Fruit fly (Drosophila melanogaster) whole organism, embryonic: ENCODE results near the gene RpS14a.

Experiments used
- CG1024 ChIP-seq: fragments of 200-800 bp; sonication (Bioruptor generic); IDR thresholded peaks from 2 replicates; pipeline ENCODE4 v1.3.6; 2022; ENCODE audit warnings: missing biosample characterization, missing genetic modification characterization
- CG10462 ChIP-seq: fragments of 200-800 bp; sonication (Bioruptor generic); optimal IDR thresholded peaks from 2 replicates; lab custom pipeline; 2016; ENCODE audit warnings: missing biosample characterization, missing genetic modification characterization
- CG12104 ChIP-seq: fragments of 200-800 bp; sonication (Bioruptor generic); optimal IDR thresholded peaks from 3 replicates; lab custom pipeline; 2016; ENCODE audit warnings: missing biosample characterization, missing genetic modification characterization
- CG1233 ChIP-seq: fragments of 200-800 bp; sonication (Bioruptor generic); optimal IDR thresholded peaks from 4 replicates; lab custom pipeline; 2018; ENCODE audit warnings: missing biosample characterization, mild to moderate bottlenecking, missing genetic modification characterization
- CG13424 ChIP-seq: fragments of 200-800 bp; sonication (Bioruptor generic); optimal IDR thresholded peaks from 2 replicates; lab custom pipeline; 2019; ENCODE audit warnings: missing biosample characterization, mild to moderate bottlenecking, missing genetic modification characterization, moderate library complexity
- CG14710 ChIP-seq: fragments of 200-800 bp; sonication (Bioruptor generic); optimal IDR thresholded peaks from 3 replicates; lab custom pipeline; 2019; ENCODE audit warnings: missing biosample characterization, mild to moderate bottlenecking, missing genetic modification characterization, moderate library complexity
- CG16863 ChIP-seq: fragments of 200-800 bp; sonication (Bioruptor generic); optimal IDR thresholded peaks from 3 replicates; lab custom pipeline; 2016; ENCODE audit warnings: missing biosample characterization, missing genetic modification characterization
- CG1832 ChIP-seq: fragments of 200-800 bp; sonication (Bioruptor generic); optimal IDR thresholded peaks from 2 replicates; lab custom pipeline; 2017; ENCODE audit warnings: missing biosample characterization, mild to moderate bottlenecking, missing genetic modification characterization, inconsistent platforms
- CG2875 ChIP-seq: fragments of 200-800 bp; sonication (Bioruptor generic); optimal IDR thresholded peaks from 2 replicates; lab custom pipeline; 2017; ENCODE audit warnings: missing biosample characterization, mild to moderate bottlenecking, missing genetic modification characterization, missing genetic modification reagents
- CG30431 ChIP-seq: fragments of 200-800 bp; sonication (Bioruptor generic); optimal IDR thresholded peaks from 2 replicates; lab custom pipeline; 2017; ENCODE audit warnings: missing biosample characterization, missing genetic modification characterization
- CG4424 ChIP-seq: fragments of 200-800 bp; sonication (Bioruptor generic); optimal IDR thresholded peaks from 3 replicates; lab custom pipeline; 2016; ENCODE audit warnings: missing biosample characterization, missing genetic modification characterization
- CG4730 ChIP-seq: fragments of 200-800 bp; sonication (Bioruptor generic); IDR thresholded peaks from 2 replicates; pipeline ENCODE4 v1.3.6; 2022; ENCODE audit warnings: missing biosample characterization, missing genetic modification characterization
- CG4854 ChIP-seq: fragments of 200-800 bp; sonication (Bioruptor generic); optimal IDR thresholded peaks from 2 replicates; lab custom pipeline; 2016; ENCODE audit warnings: missing biosample characterization, missing genetic modification characterization, inconsistent platforms
- CG6254 ChIP-seq: fragments of 200-800 bp; sonication (Bioruptor generic); optimal IDR thresholded peaks from 3 replicates; lab custom pipeline; 2017; ENCODE audit warnings: mild to moderate bottlenecking, missing biosample characterization, missing genetic modification reagents, missing genetic modification characterization
- CG6654 ChIP-seq: fragments of 200-800 bp; sonication (Bioruptor generic); optimal IDR thresholded peaks from 2 replicates; lab custom pipeline; 2017; ENCODE audit warnings: missing biosample characterization, mild to moderate bottlenecking, missing genetic modification characterization
- CG6854 ChIP-seq: fragments of 200-800 bp; sonication (Bioruptor generic); optimal IDR thresholded peaks from 3 replicates; lab custom pipeline; 2017; ENCODE audit warnings: missing biosample characterization, mild to moderate bottlenecking, missing genetic modification characterization
- CG7372 ChIP-seq: fragments of 200-800 bp; sonication (Bioruptor generic); IDR thresholded peaks from 2 replicates; pipeline ENCODE4 v1.3.6; 2022; ENCODE audit warnings: missing biosample characterization, missing genetic modification characterization
- CG7786 ChIP-seq: fragments of 200-800 bp; sonication (Bioruptor generic); optimal IDR thresholded peaks from 2 replicates; lab custom pipeline; 2016; ENCODE audit warnings: missing biosample characterization, missing genetic modification characterization
- CG7839 ChIP-seq: fragments of 200-800 bp; sonication (Bioruptor generic); optimal IDR thresholded peaks from 3 replicates; lab custom pipeline; 2018; ENCODE audit warnings: missing biosample characterization, mild to moderate bottlenecking, missing genetic modification characterization, moderate library complexity
- CG9817 ChIP-seq: fragments of 200-800 bp; sonication (Bioruptor generic); optimal IDR thresholded peaks from 2 replicates; lab custom pipeline; 2018; ENCODE audit warnings: missing biosample characterization, mild to moderate bottlenecking, missing genetic modification characterization, moderate library complexity
- CkIIα-i1 ChIP-seq: fragments of 200-800 bp; sonication (Bioruptor generic); IDR thresholded peaks from 2 replicates; pipeline ENCODE4 v1.3.6; 2022; ENCODE audit warnings: missing biosample characterization, missing genetic modification characterization
- D19B ChIP-seq: fragments of 200-800 bp; sonication (Bioruptor generic); optimal IDR thresholded peaks from 2 replicates; lab custom pipeline; 2017; ENCODE audit warnings: missing biosample characterization, mild to moderate bottlenecking, missing genetic modification characterization
- Dip3 ChIP-seq: fragments of 200-800 bp; sonication (Bioruptor generic); optimal IDR thresholded peaks from 3 replicates; lab custom pipeline; 2016; ENCODE audit warnings: missing biosample characterization, missing genetic modification characterization
- MTF-1 ChIP-seq: fragments of 200-800 bp; sonication (Bioruptor generic); optimal IDR thresholded peaks from 2 replicates; lab custom pipeline; 2018; ENCODE audit warnings: missing biosample characterization, mild to moderate bottlenecking, missing genetic modification characterization, borderline replicate concordance
- Neu2 ChIP-seq: fragments of 200-800 bp; sonication (Bioruptor generic); optimal IDR thresholded peaks from 3 replicates; lab custom pipeline; 2016; ENCODE audit warnings: missing biosample characterization, missing genetic modification characterization, borderline replicate concordance
- Oaz ChIP-seq: fragments of 200-800 bp; sonication (Bioruptor generic); IDR thresholded peaks from 2 replicates; pipeline ENCODE4 v1.3.6; 2022; ENCODE audit warnings: missing biosample characterization, missing genetic modification characterization
- Stat92E ChIP-seq, 3 experiments: fragments of >200 bp in 2 of 3; fragments of 200-800 bp in 1 of 3; sonication (Bioruptor generic) in 1 of 3; optimal IDR thresholded peaks; 2 replicates each; lab custom pipeline; 2017 to 2019; ENCODE audit warnings: missing biosample characterization in 3 of 3, missing genetic modification characterization in 3 of 3, mild to moderate bottlenecking in 1 of 3, moderate library complexity in 1 of 3
- Tbp ChIP-seq: fragments of >200 bp; optimal IDR thresholded peaks from 2 replicates; lab custom pipeline; 2018; ENCODE audit warnings: missing biosample characterization, missing genetic modification characterization
- abd-A ChIP-seq: fragments of 200-800 bp; sonication (Bioruptor generic); optimal IDR thresholded peaks from 3 replicates; lab custom pipeline; 2019; ENCODE audit warnings: missing biosample characterization, mild to moderate bottlenecking, missing genetic modification characterization, moderate library complexity
- ac ChIP-seq: fragments of 200-800 bp; sonication (Bioruptor generic); optimal IDR thresholded peaks from 3 replicates; lab custom pipeline; 2017; ENCODE audit warnings: missing biosample characterization, mild to moderate bottlenecking, missing genetic modification characterization
- ato ChIP-seq: fragments of 200-800 bp; sonication (Bioruptor generic); IDR thresholded peaks from 2 replicates; pipeline ENCODE4 v1.3.6; 2022; ENCODE audit warnings: missing biosample characterization, missing genetic modification characterization; ENCODE audit not compliant: partially characterized antibody
- caup ChIP-seq: fragments of 200-800 bp; sonication (Bioruptor generic); optimal IDR thresholded peaks from 3 replicates; lab custom pipeline; 2017; ENCODE audit warnings: missing biosample characterization, mild to moderate bottlenecking, missing genetic modification characterization, moderate library complexity; ENCODE audit not compliant: severe bottlenecking
- chinmo ChIP-seq: fragments of 200-800 bp; sonication (Bioruptor generic); IDR thresholded peaks from 4 replicates; pipeline ENCODE4 v1.3.6; 2022; ENCODE audit warnings: missing biosample characterization, missing genetic modification characterization; ENCODE audit not compliant: partially characterized antibody
- chn ChIP-seq: fragments of 200-800 bp; sonication (Bioruptor generic); optimal IDR thresholded peaks from 2 replicates; lab custom pipeline; 2016; ENCODE audit warnings: missing biosample characterization, missing genetic modification characterization
- cwo ChIP-seq: fragments of 200-800 bp; sonication (Bioruptor generic); optimal IDR thresholded peaks from 3 replicates; lab custom pipeline; 2017; ENCODE audit warnings: missing biosample characterization, missing genetic modification characterization, mild to moderate bottlenecking, moderate library complexity, missing genetic modification reagents
- dysf ChIP-seq: fragments of 200-800 bp; sonication (Bioruptor generic); IDR thresholded peaks from 3 replicates; pipeline ENCODE4 v1.3.6; 2022; ENCODE audit warnings: missing biosample characterization, missing genetic modification characterization
- ewg ChIP-seq: fragments of 200-800 bp; sonication (Bioruptor generic); optimal IDR thresholded peaks from 3 replicates; lab custom pipeline; 2017; ENCODE audit warnings: mild to moderate bottlenecking, missing biosample characterization, missing genetic modification reagents, missing genetic modification characterization
- grau ChIP-seq: fragments of 200-800 bp; optimal IDR thresholded peaks from 3 replicates; lab custom pipeline; 2019; ENCODE audit warnings: missing biosample characterization, mild to moderate bottlenecking, missing genetic modification characterization, moderate library complexity
- hb ChIP-seq: fragments of 200-800 bp; sonication (Bioruptor generic); IDR thresholded peaks from 3 replicates; pipeline ENCODE4 v1.3.6; 2022; ENCODE audit warnings: missing biosample characterization, missing genetic modification characterization; ENCODE audit not compliant: partially characterized antibody
- kah ChIP-seq: fragments of 200-800 bp; sonication (Bioruptor generic); optimal IDR thresholded peaks from 2 replicates; lab custom pipeline; 2018; ENCODE audit warnings: missing biosample characterization, mild to moderate bottlenecking, missing genetic modification characterization
- lov ChIP-seq, 2 experiments: fragments of 200-800 bp in 1 of 2; fragments of >200 bp in 1 of 2; sonication (Bioruptor generic) in 1 of 2; IDR thresholded peaks in 1 of 2; optimal IDR thresholded peaks in 1 of 2; 2 replicates in 1 of 2; 3 replicates in 1 of 2; pipeline versions ENCODE4 v1.3.6 to Lab custom; 2017 to 2022; ENCODE audit warnings: missing biosample characterization in 1 of 2, missing genetic modification characterization in 1 of 2
- mirr ChIP-seq: fragments of 200-800 bp; sonication (Bioruptor generic); optimal IDR thresholded peaks from 3 replicates; lab custom pipeline; 2018; ENCODE audit warnings: missing biosample characterization, mild to moderate bottlenecking, missing genetic modification characterization
- nerfin-1 ChIP-seq: fragments of 200-800 bp; sonication (Bioruptor generic); optimal IDR thresholded peaks from 3 replicates; lab custom pipeline; 2019; ENCODE audit warnings: missing biosample characterization, mild to moderate bottlenecking, missing genetic modification characterization, moderate library complexity
- pho ChIP-seq: fragments of 200-800 bp; sonication (Bioruptor generic); optimal IDR thresholded peaks from 2 replicates; lab custom pipeline; 2016; ENCODE audit warnings: missing biosample characterization, missing genetic modification characterization
- sim ChIP-seq: fragments of 200-800 bp; sonication (Bioruptor generic); IDR thresholded peaks from 2 replicates; pipeline ENCODE4 v1.3.6; 2022; ENCODE audit warnings: missing biosample characterization, missing genetic modification characterization
- sima ChIP-seq: fragments of 200-800 bp; sonication (Bioruptor generic); optimal IDR thresholded peaks from 2 replicates; lab custom pipeline; 2016; ENCODE audit warnings: missing biosample characterization, missing genetic modification characterization
- sug ChIP-seq: fragments of 200-800 bp; optimal IDR thresholded peaks from 2 replicates; lab custom pipeline; 2019; ENCODE audit warnings: missing biosample characterization, mild to moderate bottlenecking, missing genetic modification characterization, moderate library complexity
- trh ChIP-seq: fragments of 200-800 bp; sonication (Bioruptor generic); optimal IDR thresholded peaks from 2 replicates; lab custom pipeline; 2016; ENCODE audit warnings: missing biosample characterization, missing genetic modification characterization
- wdn ChIP-seq: fragments of 200-800 bp; sonication (Bioruptor generic); IDR thresholded peaks from 2 replicates; pipeline ENCODE4 v1.3.6; 2022; ENCODE audit warnings: missing biosample characterization, missing genetic modification characterization

Gene RpS14a

dm6 chrX:7934679-7935078 is 1.1 kb downstream of the RpS14a start, which contains the start of gene RpS14b (continued):
- peak; percentile 6 for TF ChIP-seq nerfin-1 (tag; lab: Kevin White, UChicago)
- TF ChIP-seq CG1832 = no peak
- peak; percentile 65; the same call in 1 of the 4 replicates for TF ChIP-seq chinmo (GFP tag; lab: Robert Waterston, UW)
- peak; percentile 40 for TF ChIP-seq CG4854 (GFP tag; lab: Kevin White, UChicago)
- TF ChIP-seq caup = peak; percentile 88
- peak; percentile 32 for TF ChIP-seq CG7786 (GFP tag; lab: Kevin White, UChicago)
- TF ChIP-seq Dip3 (GFP tag; lab: Kevin White, UChicago) = peak; percentile 57
- TF ChIP-seq Neu2 (GFP tag; lab: Kevin White, UChicago) = no peak
- peak; percentile 42; the same call in 1 of the 2 replicates for TF ChIP-seq sim (GFP tag; lab: Robert Waterston, UW)
- peak; percentile 54 for TF ChIP-seq CG14710
- no peak for TF ChIP-seq ac (GFP tag; lab: Kevin White, UChicago)
- peak; percentile 29 for TF ChIP-seq CG4424 (GFP tag; lab: Kevin White, UChicago)
- TF ChIP-seq CG30431 = no peak
- no peak for TF ChIP-seq CG6654 (GFP tag; lab: Kevin White, UChicago)
- TF ChIP-seq cwo (GFP tag; lab: Kevin White, UChicago) = peak; percentile 35
- TF ChIP-seq CG16863 (GFP tag; lab: Kevin White, UChicago) = peak; percentile 8
- TF ChIP-seq D19B (GFP tag; lab: Kevin White, UChicago) = peak; percentile 39
- no peak for TF ChIP-seq Tbp (GFP tag; lab: Kevin White, UChicago)
- no peak for TF ChIP-seq CG12104 (GFP tag; lab: Kevin White, UChicago)
- peak; percentile 23 for TF ChIP-seq CG13424 (tag; lab: Kevin White, UChicago)
- TF ChIP-seq CG2875 = peak; percentile 43
- TF ChIP-seq sug (tag; lab: Kevin White, UChicago) = peak; percentile 65
- TF ChIP-seq CkIIα-i1 = 0 out of 2 replicates have a peak, but pooled peaks have one; percentile 26
- TF ChIP-seq ewg = peak; percentile 59
- peak; percentile 86 for TF ChIP-seq mirr (GFP tag; lab: Kevin White, UChicago)
- no peak for TF ChIP-seq CG10462 (GFP tag; lab: Kevin White, UChicago)
- peak; percentile 51 for TF ChIP-seq wdn (GFP tag; lab: Robert Waterston, UW)
- no peak for TF ChIP-seq CG6254 (GFP tag; lab: Kevin White, UChicago)
- no peak for TF ChIP-seq Stat92E (GFP tag; optimal IDR thresholded peaks at IDR 0.05; lab: Kevin White, UChicago)
- peak; percentile 65; the same call in 2 of the 3 replicates for TF ChIP-seq dysf (GFP tag; lab: Robert Waterston, UW)
- TF ChIP-seq ato (GFP tag; lab: Robert Waterston, UW) = peak; percentile 77
- TF ChIP-seq MTF-1 (GFP tag; lab: Kevin White, UChicago) = peak; percentile 65
- no peak for TF ChIP-seq sima (GFP tag; lab: Kevin White, UChicago)
- peak; percentile 53 for TF ChIP-seq pho (GFP tag; lab: Kevin White, UChicago)
- peak; percentile 7 for TF ChIP-seq kah (GFP tag; lab: Kevin White, UChicago)
- peak; percentile 45 for TF ChIP-seq chn (GFP tag; lab: Kevin White, UChicago)
- TF ChIP-seq hb = peak; percentile 41; the same call in 1 of the 3 replicates
- peak; percentile 58 for TF ChIP-seq CG9817 (tag; lab: Kevin White, UChicago)
- TF ChIP-seq Oaz = peak; percentile 52
- TF ChIP-seq CG6854 (GFP tag; lab: Kevin White, UChicago) = peak; percentile 32
- TF ChIP-seq abd-A (tag; lab: Kevin White, UChicago) = no peak
- peak; percentile 46; the same call in 1 of the 2 replicates for TF ChIP-seq CG7372 (GFP tag; lab: Robert Waterston, UW)
- peak; percentile 36 for TF ChIP-seq grau (tag; lab: Kevin White, UChicago)
- no peak for TF ChIP-seq trh (GFP tag; lab: Kevin White, UChicago)
- no peak for TF ChIP-seq CG1024 (GFP tag; lab: Robert Waterston, UW)
- peak; percentile 40; the same call in 1 of the 2 replicates for TF ChIP-seq CG4730 (GFP tag; lab: Robert Waterston, UW)
- peak; percentile 31 for TF ChIP-seq CG7839 (tag; lab: Kevin White, UChicago)
- no peak for TF ChIP-seq lov (optimal IDR thresholded peaks at IDR 0.05; lab: Kevin White, UChicago)
- TF ChIP-seq lov (GFP tag; IDR thresholded peaks at IDR 0.05; lab: Robert Waterston, UW) = peak; percentile 79; the same call in 2 of the 3 replicates
- peak; percentile 64 for TF ChIP-seq CG1233 (GFP tag; lab: Kevin White, UChicago)
